Fruit fly (Drosophila melanogaster) whole organism, embryonic: ENCODE data around the gene CG13031.

ENCODE experiments used
- Adf1 ChIP-seq: fragments of 200-800 bp; sonication (Bioruptor generic); IDR thresholded peaks from 2 replicates; pipeline ENCODE4 v1.3.6; 2022; ENCODE audit warnings: missing biosample characterization, missing genetic modification characterization
- Asciz ChIP-seq: fragments of 200-800 bp; sonication (Bioruptor generic); optimal IDR thresholded peaks from 2 replicates; lab custom pipeline; 2017; ENCODE audit warnings: missing biosample characterization, mild to moderate bottlenecking, missing genetic modification characterization, missing genetic modification reagents
- Atf6 ChIP-seq: fragments of 200-800 bp; sonication (Bioruptor generic); IDR thresholded peaks from 2 replicates; pipeline ENCODE4 v1.3.6; 2022; ENCODE audit warnings: missing biosample characterization, missing genetic modification characterization
- CG10654 ChIP-seq: fragments of 200-800 bp; sonication (Bioruptor generic); optimal IDR thresholded peaks from 2 replicates; lab custom pipeline; 2016; ENCODE audit warnings: missing biosample characterization, missing genetic modification characterization
- CG12071 ChIP-seq: fragments of 200-800 bp; sonication (Bioruptor generic); optimal IDR thresholded peaks from 3 replicates; lab custom pipeline; 2018; ENCODE audit warnings: missing biosample characterization, mild to moderate bottlenecking, missing genetic modification characterization
- CG12659 ChIP-seq: fragments of 200-800 bp; sonication (Bioruptor generic); optimal IDR thresholded peaks from 3 replicates; lab custom pipeline; 2017; ENCODE audit warnings: mild to moderate bottlenecking, missing biosample characterization, missing genetic modification reagents, missing genetic modification characterization
- CG13287 ChIP-seq: fragments of 200-800 bp; sonication (Bioruptor generic); IDR thresholded peaks from 2 replicates; pipeline ENCODE4 v1.3.6; 2022; ENCODE audit warnings: missing biosample characterization, missing genetic modification characterization; ENCODE audit not compliant: partially characterized antibody
- CG14667 ChIP-seq: fragments of 200-800 bp; sonication (Bioruptor generic); IDR thresholded peaks from 2 replicates; pipeline ENCODE4 v1.3.6; 2022; ENCODE audit warnings: missing biosample characterization, missing genetic modification characterization
- CG2129 ChIP-seq: fragments of 200-800 bp; sonication (Bioruptor generic); IDR thresholded peaks from 2 replicates; pipeline ENCODE4 v1.3.6; 2022; ENCODE audit warnings: missing biosample characterization, missing genetic modification characterization; ENCODE audit not compliant: partially characterized antibody
- CG34376 ChIP-seq: fragments of 200-800 bp; sonication (Bioruptor generic); optimal IDR thresholded peaks from 2 replicates; lab custom pipeline; 2018; ENCODE audit warnings: missing biosample characterization, mild to moderate bottlenecking, missing genetic modification characterization
- CG3847 ChIP-seq: fragments of 200-800 bp; sonication (Bioruptor generic); IDR thresholded peaks from 2 replicates; pipeline ENCODE4 v1.3.6; 2022; ENCODE audit warnings: missing biosample characterization, missing genetic modification characterization
- CG4707 ChIP-seq: fragments of 200-800 bp; sonication (Bioruptor generic); optimal IDR thresholded peaks from 2 replicates; lab custom pipeline; 2018; ENCODE audit warnings: missing biosample characterization, mild to moderate bottlenecking, missing genetic modification characterization, moderate library complexity
- CG4730 ChIP-seq: fragments of 200-800 bp; sonication (Bioruptor generic); IDR thresholded peaks from 2 replicates; pipeline ENCODE4 v1.3.6; 2022; ENCODE audit warnings: missing biosample characterization, missing genetic modification characterization
- CG5245 ChIP-seq: fragments of 200-800 bp; sonication (Bioruptor generic); optimal IDR thresholded peaks from 3 replicates; lab custom pipeline; 2016; ENCODE audit warnings: missing biosample characterization, missing genetic modification characterization
- CG6254 ChIP-seq: fragments of 200-800 bp; sonication (Bioruptor generic); optimal IDR thresholded peaks from 3 replicates; lab custom pipeline; 2017; ENCODE audit warnings: mild to moderate bottlenecking, missing biosample characterization, missing genetic modification reagents, missing genetic modification characterization
- CG7928 ChIP-seq: fragments of 200-800 bp; sonication (Bioruptor generic); optimal IDR thresholded peaks from 2 replicates; lab custom pipeline; 2017; ENCODE audit warnings: missing biosample characterization, mild to moderate bottlenecking, missing genetic modification characterization
- CG7963 ChIP-seq: fragments of 200-800 bp; sonication (Bioruptor generic); IDR thresholded peaks from 3 replicates; pipeline ENCODE4 v1.3.6; 2022; ENCODE audit warnings: missing biosample characterization, missing genetic modification characterization; ENCODE audit not compliant: partially characterized antibody
- CG9876 ChIP-seq: fragments of 200-800 bp; sonication (Bioruptor generic); optimal IDR thresholded peaks from 2 replicates; lab custom pipeline; 2016; ENCODE audit warnings: missing biosample characterization, missing genetic modification characterization
- Doc2 ChIP-seq: fragments of 200-800 bp; sonication (Bioruptor generic); IDR thresholded peaks from 2 replicates; pipeline ENCODE4 v1.3.6; 2022; ENCODE audit warnings: missing biosample characterization, missing genetic modification characterization
- ERR ChIP-seq: fragments of 200-800 bp; sonication (Bioruptor generic); optimal IDR thresholded peaks from 2 replicates; lab custom pipeline; 2016; ENCODE audit warnings: missing biosample characterization, missing genetic modification characterization
- Eip74EF ChIP-seq, 2 experiments: fragments of 200-800 bp in 1 of 2; fragments of >200 bp in 1 of 2; sonication (Bioruptor generic) in 1 of 2; optimal IDR thresholded peaks; 2 replicates each; lab custom pipeline; 2017 to 2019; ENCODE audit warnings: missing biosample characterization in 2 of 2, missing genetic modification characterization in 2 of 2, mild to moderate bottlenecking in 1 of 2, moderate library complexity in 1 of 2
- Fer3 ChIP-seq: fragments of 200-800 bp; sonication (Bioruptor generic); optimal IDR thresholded peaks from 2 replicates; lab custom pipeline; 2018; ENCODE audit warnings: missing biosample characterization, mild to moderate bottlenecking, missing genetic modification characterization, moderate library complexity
- H15 ChIP-seq: fragments of 200-800 bp; sonication (Bioruptor generic); IDR thresholded peaks from 3 replicates; pipeline ENCODE4 v1.3.6; 2022; ENCODE audit warnings: missing biosample characterization, missing genetic modification characterization
- Hmx ChIP-seq: fragments of 200-800 bp; sonication (Bioruptor generic); optimal IDR thresholded peaks from 2 replicates; lab custom pipeline; 2016; ENCODE audit warnings: missing biosample characterization, missing genetic modification characterization
- Meics ChIP-seq: fragments of 200-800 bp; sonication (Bioruptor generic); optimal IDR thresholded peaks from 2 replicates; lab custom pipeline; 2017; ENCODE audit warnings: missing biosample characterization, mild to moderate bottlenecking, missing genetic modification characterization
- NK7.1 ChIP-seq: fragments of 200-800 bp; sonication (Bioruptor generic); optimal IDR thresholded peaks from 3 replicates; lab custom pipeline; 2016; ENCODE audit warnings: missing biosample characterization, missing genetic modification characterization
- Neu2 ChIP-seq: fragments of 200-800 bp; sonication (Bioruptor generic); optimal IDR thresholded peaks from 3 replicates; lab custom pipeline; 2016; ENCODE audit warnings: missing biosample characterization, missing genetic modification characterization, borderline replicate concordance
- Side ChIP-seq: fragments of 200-800 bp; sonication (Bioruptor generic); optimal IDR thresholded peaks from 2 replicates; lab custom pipeline; 2016; ENCODE audit warnings: missing biosample characterization, missing genetic modification characterization
- Six4 ChIP-seq: fragments of 200-800 bp; sonication (Bioruptor generic); optimal IDR thresholded peaks from 2 replicates; lab custom pipeline; 2016; ENCODE audit warnings: missing biosample characterization, missing genetic modification characterization
- Sox100B ChIP-seq: fragments of 200-800 bp; sonication (Bioruptor generic); optimal IDR thresholded peaks from 3 replicates; lab custom pipeline; 2018; ENCODE audit warnings: missing biosample characterization, mild to moderate bottlenecking, missing genetic modification characterization
- Xbp1 ChIP-seq: fragments of 200-800 bp; sonication (Bioruptor generic); optimal IDR thresholded peaks from 3 replicates; lab custom pipeline; 2016; ENCODE audit warnings: missing biosample characterization, mild to moderate bottlenecking, missing genetic modification characterization
- YL-1 ChIP-seq: fragments of 200-800 bp; sonication (Bioruptor generic); optimal IDR thresholded peaks from 3 replicates; lab custom pipeline; 2017; ENCODE audit warnings: missing biosample characterization, mild to moderate bottlenecking, missing genetic modification characterization
- ac ChIP-seq: fragments of 200-800 bp; sonication (Bioruptor generic); optimal IDR thresholded peaks from 3 replicates; lab custom pipeline; 2017; ENCODE audit warnings: missing biosample characterization, mild to moderate bottlenecking, missing genetic modification characterization
- ara ChIP-seq: fragments of 200-800 bp; sonication (Bioruptor generic); IDR thresholded peaks from 2 replicates; pipeline ENCODE4 v1.3.6; 2022; ENCODE audit warnings: missing biosample characterization, missing genetic modification characterization
- bcd ChIP-seq: fragments of 200-800 bp; sonication (Bioruptor generic); optimal IDR thresholded peaks from 2 replicates; lab custom pipeline; 2017; ENCODE audit warnings: missing biosample characterization, mild to moderate bottlenecking, missing genetic modification characterization
- br ChIP-seq: fragments of >200 bp; optimal IDR thresholded peaks from 2 replicates; lab custom pipeline; 2017
- dan ChIP-seq: fragments of 200-800 bp; sonication (Bioruptor generic); IDR thresholded peaks from 2 replicates; pipeline ENCODE4 v1.3.6; 2022; ENCODE audit warnings: missing biosample characterization, missing genetic modification characterization
- dati ChIP-seq: fragments of 200-800 bp; sonication (Bioruptor generic); IDR thresholded peaks from 2 replicates; pipeline ENCODE4 v1.3.6; 2022; ENCODE audit warnings: missing biosample characterization, missing genetic modification characterization
- h ChIP-seq: fragments of >200 bp; optimal IDR thresholded peaks from 2 replicates; lab custom pipeline; 2017
- lab ChIP-seq: fragments of 200-800 bp; sonication (Bioruptor generic); optimal IDR thresholded peaks from 3 replicates; lab custom pipeline; 2017; ENCODE audit warnings: missing biosample characterization, missing genetic modification characterization, mild to moderate bottlenecking, moderate library complexity, missing genetic modification reagents
- nom ChIP-seq: fragments of 200-800 bp; sonication (Bioruptor generic); optimal IDR thresholded peaks from 2 replicates; lab custom pipeline; 2017; ENCODE audit warnings: missing biosample characterization, missing genetic modification characterization, mild to moderate bottlenecking, moderate library complexity, missing genetic modification reagents
- pzg ChIP-seq: fragments of 200-800 bp; sonication (Bioruptor generic); optimal IDR thresholded peaks from 3 replicates; lab custom pipeline; 2018; ENCODE audit warnings: missing biosample characterization, mild to moderate bottlenecking, missing genetic modification characterization, moderate library complexity
- schlank ChIP-seq: fragments of 200-800 bp; sonication (Bioruptor generic); optimal IDR thresholded peaks from 2 replicates; lab custom pipeline; 2018; ENCODE audit warnings: missing biosample characterization, mild to moderate bottlenecking, missing genetic modification characterization
- sim ChIP-seq: fragments of 200-800 bp; sonication (Bioruptor generic); IDR thresholded peaks from 2 replicates; pipeline ENCODE4 v1.3.6; 2022; ENCODE audit warnings: missing biosample characterization, missing genetic modification characterization
- slbo ChIP-seq: fragments of 200-800 bp; sonication (Bioruptor generic); IDR thresholded peaks from 2 replicates; pipeline ENCODE4 v1.3.6; 2022; ENCODE audit warnings: missing biosample characterization, missing genetic modification characterization
- stc ChIP-seq: fragments of 200-800 bp; sonication (Bioruptor generic); IDR thresholded peaks from 2 replicates; pipeline ENCODE4 v1.3.6; 2022; ENCODE audit warnings: missing biosample characterization, missing genetic modification characterization
- unpg ChIP-seq: fragments of 200-800 bp; sonication (Bioruptor generic); optimal IDR thresholded peaks from 3 replicates; lab custom pipeline; 2018; ENCODE audit warnings: missing biosample characterization, mild to moderate bottlenecking, missing genetic modification characterization, moderate library complexity
- wor ChIP-seq: fragments of 200-800 bp; sonication (Bioruptor generic); IDR thresholded peaks from 2 replicates; pipeline ENCODE4 v1.3.6; 2022; ENCODE audit warnings: missing biosample characterization, missing genetic modification characterization
- zfh2 ChIP-seq: fragments of 200-800 bp; sonication (Bioruptor generic); optimal IDR thresholded peaks from 2 replicates; lab custom pipeline; 2016; ENCODE audit warnings: missing biosample characterization, missing genetic modification characterization

Gene CG13031

DNA sequence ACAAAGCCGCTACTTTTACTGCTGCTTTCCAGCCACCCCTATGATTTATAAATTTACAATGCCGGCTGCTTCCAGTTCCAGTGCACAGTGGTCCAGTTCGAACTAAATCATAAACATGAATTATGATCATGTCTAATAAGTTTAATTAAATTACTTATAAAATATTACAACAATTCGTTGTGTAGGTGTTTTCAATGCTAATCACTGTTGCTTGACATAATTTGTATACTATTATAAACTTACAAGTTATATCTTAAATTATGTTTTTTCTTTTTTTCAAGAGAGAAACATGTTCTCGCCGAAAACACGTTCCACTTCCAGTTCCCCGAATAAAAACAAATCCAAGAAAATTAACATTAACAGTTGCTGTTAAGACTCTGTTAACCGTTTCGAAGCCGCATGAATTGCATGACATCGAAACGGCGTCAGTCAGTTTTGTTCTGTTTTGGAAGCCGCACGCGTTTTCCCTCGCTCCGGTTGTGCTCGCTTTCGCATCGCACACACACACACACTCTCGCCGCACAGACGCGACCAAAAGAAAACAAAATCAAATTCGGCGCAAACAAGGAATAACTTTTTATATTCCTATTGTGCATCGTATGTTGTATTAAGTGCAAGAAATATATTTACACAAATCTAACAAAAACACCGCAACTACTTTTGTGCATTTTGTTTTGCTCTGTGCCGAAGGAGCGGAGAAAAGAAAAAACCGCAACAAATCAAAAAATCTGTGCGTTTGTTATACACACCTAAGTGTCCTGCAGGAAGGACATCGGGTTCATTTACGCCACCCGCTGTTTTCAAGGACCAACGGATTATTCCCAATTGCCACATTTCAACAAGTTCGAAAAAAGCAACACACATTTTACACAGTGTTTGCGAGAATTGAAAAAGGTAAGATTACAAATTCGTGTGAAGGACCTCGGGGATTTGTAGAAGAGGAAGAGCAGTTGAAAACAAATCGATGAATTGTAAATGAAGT lies 41.3 kb downstream of the CG13031 start, which contains the start of gene Nrt:
Nrt (plus strand) TSS at position 426 of the 982 bp plus-strand sequence.
- TF ChIP-seq Fer3 (tag; lab: Kevin White, UChicago) (peak; percentile 19), dan (GFP tag; lab: Robert Waterston, UW) (no peak), CG13287 (GFP tag; lab: Robert Waterston, UW) (peak; percentile 58), stc (0 out of 2 replicates have a peak, but pooled peaks have one; percentile 58), Asciz (GFP tag; lab: Kevin White, UChicago) (peak; percentile 70), CG6254 (peak; percentile 41), CG4730 (GFP tag; lab: Robert Waterston, UW) (no peak; the same call in 1 of the 2 replicates), ac (GFP tag; lab: Kevin White, UChicago) (no peak), nom (GFP tag; lab: Kevin White, UChicago) (peak; percentile 90), Atf6 (peak; percentile 64), dati (GFP tag; lab: Robert Waterston, UW) (no peak), Doc2 (GFP tag; lab: Robert Waterston, UW) (no peak), Adf1 (GFP tag; lab: Robert Waterston, UW) (no peak), sim (GFP tag; lab: Robert Waterston, UW) (no peak), Xbp1 (GFP tag; lab: Kevin White, UChicago) (peak; percentile 38), Side (GFP tag; lab: Kevin White, UChicago) (no peak), zfh2 (GFP tag; lab: Kevin White, UChicago) (no peak), CG7963 (GFP tag; lab: Robert Waterston, UW) (no peak), CG14667 (GFP tag; lab: Robert Waterston, UW) (no peak), pzg (GFP tag; lab: Kevin White, UChicago) (no peak), unpg (GFP tag; lab: Kevin White, UChicago) (peak; percentile 81), slbo (GFP tag; lab: Robert Waterston, UW) (peak; percentile 23; the same call in 1 of the 2 replicates), CG3847 (GFP tag; lab: Robert Waterston, UW) (0 out of 2 replicates have a peak, but pooled peaks have one; percentile 27), Meics (GFP tag; lab: Kevin White, UChicago) (peak; percentile 67), CG34376 (GFP tag; lab: Kevin White, UChicago) (peak; percentile 63), ara (GFP tag; lab: Robert Waterston, UW) (peak; percentile 68), h (lab: Kevin White, UChicago) (no peak), lab (GFP tag; lab: Kevin White, UChicago) (peak; percentile 80), CG10654 (no peak), Six4 (GFP tag; lab: Kevin White, UChicago) (peak; percentile 21), Neu2 (peak; percentile 29), CG4707 (GFP tag; lab: Kevin White, UChicago) (peak; percentile 95), NK7.1 (GFP tag; lab: Kevin White, UChicago) (peak; percentile 7), CG7928 (peak; percentile 1), H15 (GFP tag; lab: Robert Waterston, UW) (no peak), Sox100B (peak; percentile 77), CG12659 (GFP tag; lab: Kevin White, UChicago) (peak; percentile 58), CG12071 (GFP tag; lab: Kevin White, UChicago) (no peak), ERR (GFP tag; lab: Kevin White, UChicago) (no peak), bcd (GFP tag; lab: Kevin White, UChicago) (peak; percentile 13), br (lab: Kevin White, UChicago) (no peak), schlank (tag; lab: Kevin White, UChicago) (no peak), YL-1 (GFP tag; lab: Kevin White, UChicago) (peak; percentile 42), Hmx (no peak), CG9876 (GFP tag; lab: Kevin White, UChicago) (no peak), Eip74EF (GFP tag; optimal IDR thresholded peaks at IDR 0.05; lab: Kevin White, UChicago) (peak in 1 of 2 experiments; percentile 55), wor (no peak), CG5245 (GFP tag; lab: Kevin White, UChicago) (no peak), CG2129 (GFP tag; lab: Robert Waterston, UW) (no peak)
